Worm (Caenorhabditis elegans): ENCODE data around the gene pad-2.

ce11 chrIII:10261256-10261655, 17.7 kb upstream of the pad-2 start:
- TF ChIP-seq him-1 (tag; optimal IDR thresholded peaks at IDR 0.05) (no peak), W03F9.2 (tag; optimal IDR thresholded peaks at IDR 0.05) (no peak), dao-5 (tag; optimal IDR thresholded peaks at IDR 0.05) (no peak)

Data from whole organism, L4/young adult.